In genomic region chrIII:7142172-7142601, ce11 we compare ENCODE assay signal across 1 worm cellular context.
TF ChIP-seq lines count a peak whose summit lies in the region.

No protein-coding gene starts in this region.

TF ChIP-seq in whole organism, L1 larva, 84 proteins besides CTCF, POLR2A, EP300 and RAD21 (continued from another document):
- no peak for TF ChIP-seq nhr-28 (tag; optimal IDR thresholded peaks at IDR 0.05; lab: Kevin White, UChicago)
- TF ChIP-seq nhr-77 (tag; optimal IDR thresholded peaks at IDR 0.05; lab: Kevin White, UChicago): no peak
